Fruit fly (Drosophila melanogaster): ENCODE measurements around the gene CG12483.

The CG12483 gene

dm6 chr3L:131151-131997 lies 33.2 kb upstream of the CG12483 start (continued):
- TF ChIP-seq Hr78 (GFP tag; optimal IDR thresholded peaks at IDR 0.05): peak in 1 of 2 experiments; percentile 15
- TF ChIP-seq oc (tag; optimal IDR thresholded peaks at IDR 0.05): peak; percentile 44
- no peak for TF ChIP-seq sens-2 (GFP tag; IDR thresholded peaks at IDR 0.05)
- no peak for TF ChIP-seq zen (tag; optimal IDR thresholded peaks at IDR 0.05)
- TF ChIP-seq sug (tag; optimal IDR thresholded peaks at IDR 0.05): peak; percentile 54
- TF ChIP-seq CG14667 (GFP tag; IDR thresholded peaks at IDR 0.05): no peak
- TF ChIP-seq Mes4 (GFP tag; optimal IDR thresholded peaks at IDR 0.05): peak; percentile 22
- TF ChIP-seq pb (GFP tag; optimal IDR thresholded peaks at IDR 0.05): peak; percentile 51
- 0 out of 2 replicates have a peak, but pooled peaks have one; percentile 6 for TF ChIP-seq CG16779 (GFP tag; IDR thresholded peaks at IDR 0.05)
- TF ChIP-seq ewg (GFP tag; optimal IDR thresholded peaks at IDR 0.05): peak; percentile 47
- no peak for TF ChIP-seq CG10959 (GFP tag; IDR thresholded peaks at IDR 0.05)
- TF ChIP-seq CG11456 (GFP tag; IDR thresholded peaks at IDR 0.05): no peak
- TF ChIP-seq cato (GFP tag; optimal IDR thresholded peaks at IDR 0.05; ENCODE audit: borderline replicate concordance): no peak
- no peak for TF ChIP-seq hkb (optimal IDR thresholded peaks at IDR 0.05)
- peak; percentile 48; the same call in 1 of the 2 replicates for TF ChIP-seq hkb (GFP tag; IDR thresholded peaks at IDR 0.05)
- TF ChIP-seq CG10543 (GFP tag; optimal IDR thresholded peaks at IDR 0.05): peak; percentile 91
- TF ChIP-seq Opbp (GFP tag; IDR thresholded peaks at IDR 0.05; ENCODE audit: partially characterized antibody): peak; percentile 61; the same call in 2 of the 3 replicates
- TF ChIP-seq kah (GFP tag; optimal IDR thresholded peaks at IDR 0.05): peak; percentile 90
- no peak for TF ChIP-seq chn (GFP tag; optimal IDR thresholded peaks at IDR 0.05)
- TF ChIP-seq CG1647 (GFP tag; optimal IDR thresholded peaks at IDR 0.05): peak; percentile 22
- no peak for TF ChIP-seq ttk (GFP tag; IDR thresholded peaks at IDR 0.05)
- TF ChIP-seq pum (GFP tag; optimal IDR thresholded peaks at IDR 0.05): no peak
- TF ChIP-seq CG4820 (GFP tag; optimal IDR thresholded peaks at IDR 0.05): no peak
- peak; percentile 19 for TF ChIP-seq CG1792 (GFP tag; optimal IDR thresholded peaks at IDR 0.05)
- no peak for TF ChIP-seq Usf (GFP tag; optimal IDR thresholded peaks at IDR 0.05)
- peak; percentile 46; the same call in 1 of the 2 replicates for TF ChIP-seq hbn (GFP tag; IDR thresholded peaks at IDR 0.05; ENCODE audit: partially characterized antibody)
- no peak for TF ChIP-seq Bteb2 (GFP tag; optimal IDR thresholded peaks at IDR 0.05)
- no peak for TF ChIP-seq fu2 (GFP tag; optimal IDR thresholded peaks at IDR 0.05)
- peak; percentile 39 for TF ChIP-seq Nf-YC (tag; optimal IDR thresholded peaks at IDR 0.05)
- no peak for TF ChIP-seq fru (optimal IDR thresholded peaks at IDR 0.05)
- no peak for TF ChIP-seq tgo (GFP tag; IDR thresholded peaks at IDR 0.05)
- no peak for TF ChIP-seq az2 (GFP tag; optimal IDR thresholded peaks at IDR 0.05)
- TF ChIP-seq pan (optimal IDR thresholded peaks at IDR 0.05): no peak
- TF ChIP-seq pan (GFP tag; optimal IDR thresholded peaks at IDR 0.05 in 1 of 2, IDR thresholded peaks at IDR 0.05 in 1 of 2): no peak
- TF ChIP-seq Side (GFP tag; optimal IDR thresholded peaks at IDR 0.05): peak; percentile 23
- TF ChIP-seq CG4360 (GFP tag; IDR thresholded peaks at IDR 0.05): 0 out of 2 replicates have a peak, but pooled peaks have one; percentile 34
- TF ChIP-seq unc-4 (GFP tag; IDR thresholded peaks at IDR 0.05; ENCODE audit: partially characterized antibody): 0 out of 2 replicates have a peak, but pooled peaks have one; percentile 33
- TF ChIP-seq CG1602 (GFP tag; optimal IDR thresholded peaks at IDR 0.05): no peak
- peak; percentile 63; the same call in 1 of the 2 replicates for TF ChIP-seq seq (GFP tag; IDR thresholded peaks at IDR 0.05)
- TF ChIP-seq CG2678 (tag; optimal IDR thresholded peaks at IDR 0.05): peak; percentile 11
- TF ChIP-seq CG8281 (tag; optimal IDR thresholded peaks at IDR 0.05): no peak
- TF ChIP-seq HmgD (GFP tag; optimal IDR thresholded peaks at IDR 0.05): peak; percentile 35
- TF ChIP-seq CG7987 (GFP tag; optimal IDR thresholded peaks at IDR 0.05): no peak
- TF ChIP-seq tna (GFP tag; IDR thresholded peaks at IDR 0.05; ENCODE audit: partially characterized antibody): no peak; the same call in 1 of the 2 replicates
- TF ChIP-seq br (optimal IDR thresholded peaks at IDR 0.05): no peak
- no peak for TF ChIP-seq CG12236 (GFP tag; optimal IDR thresholded peaks at IDR 0.05)
- TF ChIP-seq stwl (tag; optimal IDR thresholded peaks at IDR 0.05): no peak
- no peak for TF ChIP-seq CG17186 (GFP tag; optimal IDR thresholded peaks at IDR 0.05)
- TF ChIP-seq CG18476 (GFP tag; optimal IDR thresholded peaks at IDR 0.05): no peak
- TF ChIP-seq Asciz (GFP tag; optimal IDR thresholded peaks at IDR 0.05): peak; percentile 13

Measured in whole organism, embryonic.